Fruit fly (Drosophila melanogaster): ENCODE data around the gene Ccp84Ae.

Ccp84Ae gene

dm6 chr3R:6667245-6667644 lies 24.3 kb downstream of the Ccp84Ae start (continued):
- TF ChIP-seq CG1602 (GFP tag; optimal IDR thresholded peaks at IDR 0.05) = peak; percentile 33
- peak; percentile 36 for TF ChIP-seq CG7556 (GFP tag; optimal IDR thresholded peaks at IDR 0.05)
- no peak for TF ChIP-seq CG17612 (GFP tag; IDR thresholded peaks at IDR 0.05)
- no peak for TF ChIP-seq abd-A (tag; optimal IDR thresholded peaks at IDR 0.05)
- no peak for TF ChIP-seq fru (optimal IDR thresholded peaks at IDR 0.05)
- no peak for TF ChIP-seq CG5180 (GFP tag; optimal IDR thresholded peaks at IDR 0.05)
- no peak for TF ChIP-seq wdn (GFP tag; IDR thresholded peaks at IDR 0.05)
- TF ChIP-seq CG13287 (GFP tag; IDR thresholded peaks at IDR 0.05; ENCODE audit: partially characterized antibody) = no peak
- peak; percentile 48 for TF ChIP-seq CG2875 (GFP tag; optimal IDR thresholded peaks at IDR 0.05)
- no peak for TF ChIP-seq Taf1 (GFP tag; IDR thresholded peaks at IDR 0.05)
- TF ChIP-seq CG33213 (GFP tag; optimal IDR thresholded peaks at IDR 0.05) = peak; percentile 8
- TF ChIP-seq CG12299 (tag; optimal IDR thresholded peaks at IDR 0.05) = no peak
- no peak for TF ChIP-seq CG6689 (GFP tag; IDR thresholded peaks at IDR 0.05)
- peak; percentile 13 for TF ChIP-seq TFAM (GFP tag; optimal IDR thresholded peaks at IDR 0.05)
- TF ChIP-seq al (GFP tag; IDR thresholded peaks at IDR 0.05) = no peak
- TF ChIP-seq Hmx (GFP tag; optimal IDR thresholded peaks at IDR 0.05) = no peak
- TF ChIP-seq pfk (GFP tag; optimal IDR thresholded peaks at IDR 0.05) = no peak
- TF ChIP-seq eve (GFP tag; optimal IDR thresholded peaks at IDR 0.05) = no peak
- TF ChIP-seq Hmr (GFP tag; optimal IDR thresholded peaks at IDR 0.05) = no peak
- TF ChIP-seq Dll (GFP tag; IDR thresholded peaks at IDR 0.05; ENCODE audit: partially characterized antibody) = no peak
- no peak for TF ChIP-seq disco-r (GFP tag; optimal IDR thresholded peaks at IDR 0.05)
- TF ChIP-seq pros (GFP tag; optimal IDR thresholded peaks at IDR 0.05) = no peak
- TF ChIP-seq br (optimal IDR thresholded peaks at IDR 0.05) = no peak
- TF ChIP-seq kah (GFP tag; optimal IDR thresholded peaks at IDR 0.05) = no peak
- no peak for TF ChIP-seq bowl (GFP tag; IDR thresholded peaks at IDR 0.05)
- no peak for TF ChIP-seq CG12744 (GFP tag; optimal IDR thresholded peaks at IDR 0.05)
- no peak for TF ChIP-seq Dad (GFP tag; optimal IDR thresholded peaks at IDR 0.05)
- no peak for TF ChIP-seq fd96Cb (tag; optimal IDR thresholded peaks at IDR 0.05)
- no peak for TF ChIP-seq CG12659 (GFP tag; optimal IDR thresholded peaks at IDR 0.05)
- TF ChIP-seq HLH3B (GFP tag; IDR thresholded peaks at IDR 0.05) = no peak
- TF ChIP-seq vfl (GFP tag; optimal IDR thresholded peaks at IDR 0.05) = no peak
- no peak for TF ChIP-seq CG14050 (GFP tag; IDR thresholded peaks at IDR 0.05)
- TF ChIP-seq CG3163 (GFP tag; optimal IDR thresholded peaks at IDR 0.05) = no peak
- no peak for TF ChIP-seq hb (GFP tag; IDR thresholded peaks at IDR 0.05; ENCODE audit: partially characterized antibody)
- TF ChIP-seq CG14014 (GFP tag; IDR thresholded peaks at IDR 0.05) = no peak
- no peak for TF ChIP-seq BEAF-32 (GFP tag; optimal IDR thresholded peaks at IDR 0.05)
- peak; percentile 70 for TF ChIP-seq CG17568 (GFP tag; optimal IDR thresholded peaks at IDR 0.05)
- TF ChIP-seq tgo (GFP tag; IDR thresholded peaks at IDR 0.05) = no peak
- no peak for TF ChIP-seq pzg (GFP tag; optimal IDR thresholded peaks at IDR 0.05)
- TF ChIP-seq CG13296 (GFP tag; optimal IDR thresholded peaks at IDR 0.05) = no peak
- no peak for TF ChIP-seq CG6765 (GFP tag; optimal IDR thresholded peaks at IDR 0.05)
- TF ChIP-seq CoRest (tag; optimal IDR thresholded peaks at IDR 0.05) = peak; percentile 35
- no peak for TF ChIP-seq MBD-R2 (GFP tag; IDR thresholded peaks at IDR 0.05)
- TF ChIP-seq CG31441 (GFP tag; IDR thresholded peaks at IDR 0.05) = peak; percentile 31; the same call in 1 of the 2 replicates
- TF ChIP-seq dan (GFP tag; IDR thresholded peaks at IDR 0.05) = no peak
- no peak for TF ChIP-seq CG4360 (GFP tag; IDR thresholded peaks at IDR 0.05)
- TF ChIP-seq usp (GFP tag; optimal IDR thresholded peaks at IDR 0.05) = no peak
- no peak for TF ChIP-seq pho (GFP tag; optimal IDR thresholded peaks at IDR 0.05)
- no peak for TF ChIP-seq dati (GFP tag; IDR thresholded peaks at IDR 0.05)
- no peak for TF ChIP-seq scrt (GFP tag; optimal IDR thresholded peaks at IDR 0.05)
- TF ChIP-seq Bteb2 (GFP tag; optimal IDR thresholded peaks at IDR 0.05) = no peak
- no peak for TF ChIP-seq Rfx (GFP tag; IDR thresholded peaks at IDR 0.05)
- no peak for TF ChIP-seq CG15514 (GFP tag; optimal IDR thresholded peaks at IDR 0.05)
